Fruit fly (Drosophila melanogaster) whole organism, pupa: ENCODE measurements around the gene CG32708.
A peak's percentile ranks its signal among the peaks of the same experiment; 100 is the strongest.

Experiments used
- CG17806 ChIP-seq: fragments of 200-800 bp; sonication (Bioruptor generic); optimal IDR thresholded peaks from 2 replicates; lab custom pipeline; 2018; ENCODE audit warnings: missing biosample characterization, mild to moderate bottlenecking, missing genetic modification characterization, moderate library complexity
- CG32121 ChIP-seq: fragments of 200-800 bp; sonication (Bioruptor generic); IDR thresholded peaks from 2 replicates; pipeline ENCODE4 v1.3.6; 2022; ENCODE audit warnings: missing biosample characterization, missing genetic modification characterization
- CG4496 ChIP-seq: fragments of 200-800 bp; sonication (Bioruptor generic); IDR thresholded peaks from 3 replicates; pipeline ENCODE4 v1.3.6; 2022; ENCODE audit warnings: missing biosample characterization, missing genetic modification characterization
- CG8159 ChIP-seq: fragments of 200-800 bp; sonication (Bioruptor generic); optimal IDR thresholded peaks from 3 replicates; lab custom pipeline; 2018; ENCODE audit warnings: missing biosample characterization, mild to moderate bottlenecking, missing genetic modification characterization, moderate library complexity
- CG8301 ChIP-seq: fragments of 200-800 bp; sonication (Bioruptor generic); optimal IDR thresholded peaks from 2 replicates; lab custom pipeline; 2018; ENCODE audit warnings: missing biosample characterization, mild to moderate bottlenecking, missing genetic modification characterization
- D1 ChIP-seq: fragments of 200-800 bp; sonication (Bioruptor generic); optimal IDR thresholded peaks from 2 replicates; lab custom pipeline; 2018; ENCODE audit warnings: missing biosample characterization, mild to moderate bottlenecking, missing genetic modification characterization, moderate library complexity
- Pif1A ChIP-seq: fragments of 200-800 bp; sonication (Bioruptor generic); optimal IDR thresholded peaks from 3 replicates; lab custom pipeline; 2016; ENCODE audit warnings: missing biosample characterization, missing genetic modification characterization
- Pif1B ChIP-seq: fragments of 200-800 bp; sonication (Bioruptor generic); optimal IDR thresholded peaks from 3 replicates; lab custom pipeline; 2016; ENCODE audit warnings: missing biosample characterization, missing genetic modification characterization
- gl ChIP-seq: fragments of 200-800 bp; sonication (Bioruptor generic); optimal IDR thresholded peaks from 2 replicates; lab custom pipeline; 2018; ENCODE audit warnings: missing biosample characterization, mild to moderate bottlenecking, missing genetic modification characterization

DNA sequence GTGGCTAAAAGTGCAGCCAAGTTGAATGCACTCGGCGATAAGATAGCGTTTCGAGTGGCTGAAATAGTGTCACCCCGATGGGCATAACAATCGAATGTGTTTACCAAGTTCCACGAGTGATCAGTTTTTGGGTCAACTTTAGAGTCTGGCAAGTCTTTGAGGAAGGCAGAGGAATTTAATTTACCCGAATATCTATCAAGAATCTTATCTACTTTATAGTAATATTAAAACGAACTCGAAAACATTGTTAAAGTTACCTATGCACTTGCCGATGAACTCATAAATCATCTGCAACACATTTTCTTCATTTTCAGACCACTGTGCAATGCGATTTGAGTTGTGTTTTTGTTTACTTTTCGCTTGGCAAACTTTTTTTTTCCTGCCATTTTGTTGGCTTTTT is 24.4 kb upstream of the CG32708 start:
- TF ChIP-seq CG32121 (GFP tag; lab: Robert Waterston, UW) (peak; percentile 48), CG17806 (tag; lab: Kevin White, UChicago) (no peak), D1 (tag; lab: Kevin White, UChicago) (no peak), CG8159 (tag; lab: Kevin White, UChicago) (peak; percentile 46), Pif1B (GFP tag; lab: Kevin White, UChicago) (peak; percentile 22), Pif1A (GFP tag; lab: Kevin White, UChicago) (peak; percentile 53), gl (no peak), CG4496 (no peak), CG8301 (peak; percentile 28)
